Worm (Caenorhabditis elegans) whole organism, young adult: ENCODE data around the gene srz-12.
A peak's percentile ranks its signal among the peaks of the same experiment; 100 is the strongest.

Experiments
- C06A6.2 ChIP-seq: fragments of 200-800 bp; sonication (Bioruptor generic); conservative IDR thresholded peaks from 2 replicates; pipeline ENCODE4 v1.3.6; 2022; ENCODE audit warnings: missing genetic modification characterization, missing compliant biosample characterization
- D2030.7 ChIP-seq: fragments of 200-800 bp; sonication (Bioruptor generic); IDR thresholded peaks from 2 replicates; pipeline ENCODE4 v1.3.6; 2022; ENCODE audit warnings: missing genetic modification reagents, missing genetic modification characterization, missing compliant biosample characterization
- F10E7.11 ChIP-seq: sonication (generic microtip); optimal IDR thresholded peaks from 2 replicates; lab custom pipeline; 2017; ENCODE audit warnings: mild to moderate bottlenecking, missing genetic modification characterization, moderate library complexity, missing compliant biosample characterization
- F22D6.2 ChIP-seq: sonication (generic microtip); optimal IDR thresholded peaks from 2 replicates; lab custom pipeline; 2016; ENCODE audit warnings: mild to moderate bottlenecking, missing genetic modification characterization, missing compliant biosample characterization
- F37B4.10 ChIP-seq: fragments of 200-800 bp; sonication (Bioruptor generic); IDR thresholded peaks from 2 replicates; pipeline ENCODE4 v1.3.6; 2022; ENCODE audit warnings: missing genetic modification characterization, missing compliant biosample characterization
- F39B2.1 ChIP-seq: fragments of 200-800 bp; sonication (Bioruptor generic); IDR thresholded peaks from 2 replicates; pipeline ENCODE4 v1.3.6; 2022; ENCODE audit warnings: missing genetic modification reagents, missing genetic modification characterization, missing compliant biosample characterization
- F57A8.1 ChIP-seq: fragments of 200-800 bp; sonication (Bioruptor generic); optimal IDR thresholded peaks from 2 replicates; lab custom pipeline; 2018; ENCODE audit warnings: mild to moderate bottlenecking, missing genetic modification characterization, moderate library complexity, missing compliant biosample characterization
- F57C9.4 ChIP-seq: sonication (generic microtip); optimal IDR thresholded peaks from 2 replicates; lab custom pipeline; 2017; ENCODE audit warnings: mild to moderate bottlenecking, missing genetic modification characterization, missing compliant biosample characterization
- K11D2.4 ChIP-seq: fragments of 200-800 bp; sonication (Bioruptor generic); IDR thresholded peaks from 2 replicates; pipeline ENCODE4 v1.3.6; 2022; ENCODE audit warnings: missing genetic modification reagents, missing genetic modification characterization, missing compliant biosample characterization
- Y53G8AR.9 ChIP-seq: fragments of 200-800 bp; sonication (Bioruptor generic); conservative IDR thresholded peaks from 2 replicates; pipeline ENCODE4 v1.3.6; 2022; ENCODE audit warnings: missing genetic modification reagents, missing genetic modification characterization, missing compliant biosample characterization
- Y67H2A.10 ChIP-seq: fragments of 200-800 bp; sonication (Bioruptor generic); conservative IDR thresholded peaks from 2 replicates; pipeline ENCODE4 v1.3.6; 2022; ENCODE audit warnings: missing genetic modification reagents, missing genetic modification characterization, missing compliant biosample characterization
- Y79H2A.3 ChIP-seq: fragments of 200-800 bp; sonication (Bioruptor generic); conservative IDR thresholded peaks from 2 replicates; pipeline ENCODE4 v1.3.6; 2022; ENCODE audit warnings: missing genetic modification reagents, missing genetic modification characterization, missing compliant biosample characterization
- Y95B8A.8 ChIP-seq: fragments of 200-800 bp; sonication (Bioruptor generic); IDR thresholded peaks from 2 replicates; pipeline ENCODE4 v1.3.6; 2022; ENCODE audit warnings: missing genetic modification reagents, missing genetic modification characterization, missing compliant biosample characterization
- ZK185.1 ChIP-seq: sonication (generic microtip); optimal IDR thresholded peaks from 2 replicates; lab custom pipeline; 2016; ENCODE audit warnings: mild to moderate bottlenecking, missing genetic modification characterization, missing compliant biosample characterization; ENCODE audit not compliant: poor library complexity, severe bottlenecking
- akir-1 ChIP-seq: fragments of 200-800 bp; sonication (Bioruptor generic); optimal IDR thresholded peaks from 2 replicates; lab custom pipeline; 2018; ENCODE audit warnings: mild to moderate bottlenecking, missing genetic modification characterization, moderate library complexity, missing compliant biosample characterization
- ama-1 ChIP-seq, 3 experiments: fragments of 150-350 bp in 1 of 3; sonication (generic microtip) in 2 of 3; optimal IDR thresholded peaks; 2 replicates each; lab custom pipeline; 2014 to 2018; ENCODE audit warnings: missing biosample characterization in 2 of 3, missing genetic modification characterization in 2 of 3, missing genetic modification reagents in 2 of 3
- athp-1 ChIP-seq: sonication (generic microtip); optimal IDR thresholded peaks from 2 replicates; lab custom pipeline; 2017; ENCODE audit warnings: mild to moderate bottlenecking, missing genetic modification characterization, missing compliant biosample characterization
- attf-3 ChIP-seq: fragments of 200-800 bp; sonication (Bioruptor generic); conservative IDR thresholded peaks from 2 replicates; pipeline ENCODE4 v1.3.6; 2022; ENCODE audit warnings: missing genetic modification reagents, missing genetic modification characterization, missing compliant biosample characterization
- attf-5 ChIP-seq: fragments of 200-800 bp; sonication (Bioruptor generic); optimal IDR thresholded peaks from 2 replicates; lab custom pipeline; 2018; ENCODE audit warnings: mild to moderate bottlenecking, missing genetic modification characterization, missing compliant biosample characterization
- attf-6 ChIP-seq: fragments of 200-800 bp; sonication (Bioruptor generic); IDR thresholded peaks from 2 replicates; pipeline ENCODE4 v1.3.6; 2022; ENCODE audit warnings: missing genetic modification reagents, missing genetic modification characterization, missing compliant biosample characterization
- ceh-40 ChIP-seq: fragments of 200-800 bp; sonication (Bioruptor generic); IDR thresholded peaks from 2 replicates; pipeline ENCODE4 v1.3.6; 2022; ENCODE audit warnings: missing genetic modification characterization, missing compliant biosample characterization
- ceh-58 ChIP-seq: fragments of 200-800 bp; sonication (Bioruptor generic); IDR thresholded peaks from 2 replicates; pipeline ENCODE4 v1.3.6; 2022; ENCODE audit warnings: missing genetic modification characterization, missing compliant biosample characterization
- dpl-1 ChIP-seq: fragments of 150-350 bp; optimal IDR thresholded peaks from 2 replicates; lab custom pipeline; 2014; ENCODE audit warnings: missing biosample characterization, missing genetic modification reagents, missing genetic modification characterization
- ekl-4 ChIP-seq: fragments of 200-800 bp; sonication (Bioruptor generic); IDR thresholded peaks from 2 replicates; pipeline ENCODE4 v1.3.6; 2022; ENCODE audit warnings: missing genetic modification reagents, missing genetic modification characterization, missing compliant biosample characterization
- him-1 ChIP-seq: sonication (generic microtip); optimal IDR thresholded peaks from 2 replicates; lab custom pipeline; 2016; ENCODE audit warnings: missing genotype, missing genetic modification reagents, missing genetic modification characterization, missing compliant biosample characterization
- hlh-26 ChIP-seq: fragments of 200-800 bp; sonication (Bioruptor generic); conservative IDR thresholded peaks from 2 replicates; pipeline ENCODE4 v1.3.6; 2022; ENCODE audit warnings: missing genetic modification reagents, missing genetic modification characterization, missing compliant biosample characterization
- hrde-1 ChIP-seq: sonication (generic microtip); optimal IDR thresholded peaks from 2 replicates; lab custom pipeline; 2016; ENCODE audit warnings: missing genetic modification characterization, mild to moderate bottlenecking, missing compliant biosample characterization, moderate library complexity, missing genotype, missing genetic modification reagents, borderline replicate concordance
- lag-1 ChIP-seq: fragments of 200-800 bp; sonication (Bioruptor generic); IDR thresholded peaks from 2 replicates; pipeline ENCODE4 v1.3.6; 2022; ENCODE audit warnings: missing genetic modification reagents, missing genetic modification characterization, missing compliant biosample characterization
- let-526 ChIP-seq: fragments of 200-800 bp; sonication (Bioruptor generic); IDR thresholded peaks from 2 replicates; pipeline ENCODE4 v1.3.6; 2022; ENCODE audit warnings: missing genetic modification reagents, missing genetic modification characterization, missing compliant biosample characterization
- lin-40 ChIP-seq: sonication (generic microtip); optimal IDR thresholded peaks from 2 replicates; lab custom pipeline; 2016; ENCODE audit warnings: missing genetic modification characterization, mild to moderate bottlenecking, missing compliant biosample characterization, missing genotype, missing genetic modification reagents
- lin-54 ChIP-seq: fragments of 200-800 bp; sonication (Bioruptor generic); optimal IDR thresholded peaks from 2 replicates; lab custom pipeline; 2018; ENCODE audit warnings: mild to moderate bottlenecking, missing genetic modification characterization, missing compliant biosample characterization
- madf-6 ChIP-seq: fragments of 200-800 bp; sonication (Bioruptor generic); IDR thresholded peaks from 2 replicates; pipeline ENCODE4 v1.3.6; 2022; ENCODE audit warnings: missing genetic modification reagents, missing genetic modification characterization, missing compliant biosample characterization
- nhr-120 ChIP-seq: fragments of 200-800 bp; sonication (Bioruptor generic); IDR thresholded peaks from 2 replicates; pipeline ENCODE4 v1.3.6; 2022; ENCODE audit warnings: missing genetic modification characterization, missing compliant biosample characterization
- nhr-80 ChIP-seq: sonication (generic microtip); optimal IDR thresholded peaks from 2 replicates; lab custom pipeline; 2016; ENCODE audit warnings: missing genetic modification characterization, missing compliant biosample characterization
- rcor-1 ChIP-seq: fragments of 200-800 bp; sonication (Bioruptor generic); IDR thresholded peaks from 2 replicates; pipeline ENCODE4 v1.3.6; 2022; ENCODE audit warnings: missing genetic modification reagents, missing genetic modification characterization, missing compliant biosample characterization
- repo-1 ChIP-seq: sonication (generic microtip); optimal IDR thresholded peaks from 2 replicates; lab custom pipeline; 2017; ENCODE audit warnings: mild to moderate bottlenecking, missing genetic modification characterization, missing compliant biosample characterization
- snpc-3.4 ChIP-seq: sonication (generic microtip); optimal IDR thresholded peaks from 2 replicates; lab custom pipeline; 2017; ENCODE audit warnings: missing genetic modification characterization, mild to moderate bottlenecking, missing compliant biosample characterization, antibody characterized with exemption, moderate library complexity, missing genotype, missing genetic modification reagents
- snpc-4 ChIP-seq, 5 experiments: fragments of 150-350 bp in 1 of 5; sonication (generic microtip) in 4 of 5; optimal IDR thresholded peaks; 2 replicates each; lab custom pipeline; 2014 to 2018; ENCODE audit warnings: missing genetic modification characterization in 5 of 5, missing biosample characterization in 3 of 5, antibody characterized with exemption in 2 of 5, mild to moderate bottlenecking in 2 of 5, missing compliant biosample characterization in 2 of 5, missing genotype in 2 of 5, moderate library complexity in 2 of 5, missing genetic modification reagents in 1 of 5
- sptf-2 ChIP-seq: fragments of 200-800 bp; sonication (Bioruptor generic); optimal IDR thresholded peaks from 2 replicates; lab custom pipeline; 2018; ENCODE audit warnings: mild to moderate bottlenecking, missing genetic modification characterization, missing compliant biosample characterization
- xnd-1 ChIP-seq: sonication (generic microtip); optimal IDR thresholded peaks from 2 replicates; lab custom pipeline; 2016; ENCODE audit warnings: missing genotype, missing genetic modification reagents, missing genetic modification characterization, missing compliant biosample characterization
- zfh-2 ChIP-seq: fragments of 200-800 bp; sonication (Bioruptor generic); conservative IDR thresholded peaks from 2 replicates; pipeline ENCODE4 v1.3.6; 2022; ENCODE audit warnings: missing genetic modification reagents, missing genetic modification characterization, missing compliant biosample characterization
- ztf-3 ChIP-seq: fragments of 200-800 bp; sonication (Bioruptor generic); optimal IDR thresholded peaks from 2 replicates; lab custom pipeline; 2018; ENCODE audit warnings: mild to moderate bottlenecking, missing genetic modification characterization, missing compliant biosample characterization

The srz-12 gene

DNA sequence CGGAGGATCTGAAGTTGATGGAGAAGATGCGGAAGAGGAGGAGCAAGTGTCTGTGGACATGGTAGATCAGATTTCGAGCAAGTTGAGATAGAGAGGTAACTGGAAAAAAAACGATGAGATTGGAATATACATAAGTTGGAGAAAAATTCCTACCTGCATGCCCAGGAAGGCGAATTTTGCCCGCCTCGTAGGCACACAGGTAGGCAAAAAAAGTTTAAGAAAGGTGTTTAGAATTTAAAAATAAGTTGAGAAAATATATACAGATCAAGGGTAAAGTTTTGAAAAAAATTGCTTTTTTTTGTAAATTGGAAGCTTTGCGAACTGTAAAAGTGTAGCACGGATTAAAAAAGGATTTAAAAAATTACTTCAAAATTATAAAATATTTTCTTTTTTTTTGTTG is 17.0 kb upstream of the srz-12 start, which contains the start of gene nhr-84:
Gene nhr-84 (minus strand): TSS at position 101 of the 400 bp plus-strand sequence.
- no peak for TF ChIP-seq sptf-2 (GFP tag; lab: Kevin White, UChicago)
- TF ChIP-seq him-1 (tag; lab: Kevin White, UChicago) = no peak
- no peak for TF ChIP-seq repo-1 (tag; lab: Kevin White, UChicago)
- no peak for TF ChIP-seq ama-1 (optimal IDR thresholded peaks at IDR 0.05; lab: Kevin White, UChicago)
- no peak for TF ChIP-seq ama-1 (GFP tag; optimal IDR thresholded peaks at IDR 0.05; lab: Kevin White, UChicago)

DNA sequence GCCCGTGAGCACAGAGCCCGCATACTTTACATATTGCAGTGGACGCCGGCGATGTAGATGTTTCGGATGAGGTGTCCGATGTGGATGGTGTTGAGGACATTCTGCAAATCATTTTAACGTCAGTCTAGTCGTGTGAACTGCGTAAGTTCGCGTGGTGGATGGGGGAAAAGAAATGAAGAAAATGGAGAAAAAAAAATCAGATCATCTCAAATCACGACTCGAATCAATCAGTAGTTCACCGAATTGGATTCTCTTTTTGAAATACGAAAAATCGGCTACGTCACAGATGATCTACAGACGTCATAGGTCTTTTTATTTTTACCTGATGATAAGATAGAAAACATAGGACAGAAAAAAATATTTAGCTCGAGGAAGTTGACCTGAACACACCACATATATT is 13.8 kb upstream of the srz-12 start, which contains the start of gene nhr-102:
Gene nhr-102 (minus strand): TSS at position 101 of the 400 bp plus-strand sequence.
- TF ChIP-seq madf-6 (GFP tag; lab: Robert Waterston, UW) = 0 out of 2 replicates have a peak, but pooled peaks have one; percentile 28
- TF ChIP-seq zfh-2 (GFP tag; lab: Robert Waterston, UW) = no peak
- TF ChIP-seq, all 124 proteins: peak for 1

DNA sequence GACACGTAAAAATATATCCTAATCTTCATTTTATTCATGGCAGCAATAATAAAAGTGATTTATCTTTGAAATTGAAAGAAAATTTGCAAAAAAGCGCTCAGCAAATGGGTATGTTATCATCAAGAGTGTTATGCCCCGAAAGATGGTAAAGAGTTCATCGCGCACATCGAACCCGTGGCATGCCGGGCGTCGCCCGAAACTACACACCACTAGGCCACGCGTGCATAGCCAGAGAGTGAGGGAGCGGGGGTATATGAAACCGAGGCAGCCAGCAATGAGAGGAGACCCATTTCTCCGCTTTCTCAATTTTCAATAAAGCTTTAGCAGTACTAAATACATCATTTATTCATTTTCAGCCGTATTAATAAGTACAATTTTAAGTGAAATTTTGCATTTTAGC is 11.3 kb upstream of the srz-12 start:
- TF ChIP-seq nhr-80 = peak; percentile 65
- peak; percentile 67 for TF ChIP-seq attf-3 (GFP tag; lab: Robert Waterston, UW)
- peak; percentile 94; the same call in 1 of the 2 replicates for TF ChIP-seq ceh-40
- TF ChIP-seq F10E7.11 (tag; lab: Kevin White, UChicago) = peak; percentile 97
- no peak for TF ChIP-seq lin-40 (tag; lab: Kevin White, UChicago)
- peak; percentile 91 for TF ChIP-seq sptf-2 (GFP tag; lab: Kevin White, UChicago)
- peak; percentile 81 for TF ChIP-seq Y53G8AR.9
- TF ChIP-seq lin-54 (GFP tag; lab: Kevin White, UChicago) = peak; percentile 84
- TF ChIP-seq attf-5 (GFP tag; lab: Kevin White, UChicago) = peak; percentile 87
- peak; percentile 12 for TF ChIP-seq xnd-1 (tag; lab: Kevin White, UChicago)
- TF ChIP-seq ekl-4 (GFP tag; lab: Robert Waterston, UW) = peak; percentile 75; the same call in 1 of the 2 replicates
- TF ChIP-seq ceh-58 (GFP tag; lab: Robert Waterston, UW) = 0 out of 2 replicates have a peak, but pooled peaks have one; percentile 85
- TF ChIP-seq Y95B8A.8 (GFP tag; lab: Robert Waterston, UW) = 0 out of 2 replicates have a peak, but pooled peaks have one; percentile 60
- TF ChIP-seq let-526 (GFP tag; lab: Robert Waterston, UW) = peak; percentile 89
- peak; percentile 8 for TF ChIP-seq dpl-1 (GFP tag; lab: Kevin White, UChicago)
- TF ChIP-seq athp-1 (tag; lab: Kevin White, UChicago) = peak; percentile 96
- TF ChIP-seq lag-1 (GFP tag; lab: Robert Waterston, UW) = 0 out of 2 replicates have a peak, but pooled peaks have one; percentile 63
- peak; percentile 95 for TF ChIP-seq nhr-120 (GFP tag; lab: Robert Waterston, UW)
- TF ChIP-seq F57C9.4 (tag; lab: Kevin White, UChicago) = peak; percentile 74
- peak; percentile 85 for TF ChIP-seq attf-6 (GFP tag; lab: Robert Waterston, UW)
- TF ChIP-seq snpc-3.4 = peak; percentile 93
- TF ChIP-seq rcor-1 (GFP tag; lab: Robert Waterston, UW) = peak; percentile 87
- peak; percentile 83 for TF ChIP-seq snpc-4 (GFP tag; optimal IDR thresholded peaks at IDR 0.05; lab: Kevin White, UChicago)
- TF ChIP-seq snpc-4 (tag; optimal IDR thresholded peaks at IDR 0.05; lab: Kevin White, UChicago) = peak; percentile 66 to 88 (median 86)
- no peak for TF ChIP-seq F39B2.1 (GFP tag; lab: Robert Waterston, UW)
- no peak for TF ChIP-seq Y67H2A.10 (GFP tag; lab: Robert Waterston, UW)
- TF ChIP-seq Y79H2A.3 (GFP tag; lab: Robert Waterston, UW) = 0 out of 2 replicates have a peak, but pooled peaks have one; percentile 65
- TF ChIP-seq C06A6.2 (GFP tag; lab: Robert Waterston, UW) = peak; percentile 83
- TF ChIP-seq akir-1 = peak; percentile 41
- TF ChIP-seq ztf-3 (GFP tag; lab: Kevin White, UChicago) = peak; percentile 79
- peak; percentile 84 for TF ChIP-seq K11D2.4
- peak; percentile 92; the same call in 1 of the 2 replicates for TF ChIP-seq F37B4.10 (GFP tag; lab: Robert Waterston, UW)
- 0 out of 2 replicates have a peak, but pooled peaks have one; percentile 46 for TF ChIP-seq hlh-26 (GFP tag; lab: Robert Waterston, UW)
- TF ChIP-seq F22D6.2 = peak; percentile 67
- TF ChIP-seq ZK185.1 = peak; percentile 95
- peak; percentile 93 for TF ChIP-seq hrde-1 (tag; lab: Kevin White, UChicago)
- TF ChIP-seq D2030.7 = peak; percentile 87
- TF ChIP-seq F57A8.1 (GFP tag; lab: Kevin White, UChicago) = peak; percentile 91
